Worm (Caenorhabditis elegans) whole organism, L1 larva: ENCODE results near the gene cpz-2.
A peak's percentile ranks its signal among the peaks of the same experiment; 100 is the strongest.

ENCODE experiments used
- C16A3.4 ChIP-seq: fragments of 150-350 bp; optimal IDR thresholded peaks from 2 replicates; lab custom pipeline; 2014; ENCODE audit warnings: missing biosample characterization, missing genetic modification characterization
- F16B12.6 ChIP-seq: fragments of 150-350 bp; optimal IDR thresholded peaks from 2 replicates; lab custom pipeline; 2014; ENCODE audit warnings: missing biosample characterization, missing genetic modification characterization
- aha-1 ChIP-seq: fragments of 150-350 bp; optimal IDR thresholded peaks from 2 replicates; lab custom pipeline; 2014; ENCODE audit warnings: missing biosample characterization, missing genetic modification characterization
- aly-2 ChIP-seq: fragments of 150-350 bp; optimal IDR thresholded peaks from 2 replicates; lab custom pipeline; 2014; ENCODE audit warnings: missing biosample characterization, missing genetic modification characterization
- blmp-1 ChIP-seq: fragments of 150-350 bp; optimal IDR thresholded peaks from 2 replicates; lab custom pipeline; 2014; ENCODE audit warnings: missing biosample characterization, missing genetic modification characterization
- ceh-63 ChIP-seq: fragments of 200-800 bp; sonication (Bioruptor generic); optimal IDR thresholded peaks from 2 replicates; lab custom pipeline; 2018; ENCODE audit warnings: mild to moderate bottlenecking, missing genetic modification characterization, missing compliant biosample characterization
- ceh-82 ChIP-seq, 3 experiments: fragments of 150-350 bp in 1 of 3; sonication (generic microtip) in 2 of 3; optimal IDR thresholded peaks; 2 replicates each; lab custom pipeline; 2014 to 2017; ENCODE audit warnings: missing biosample characterization in 3 of 3, missing genetic modification characterization in 3 of 3
- ceh-90 ChIP-seq: sonication (generic microtip); optimal IDR thresholded peaks from 2 replicates; lab custom pipeline; 2016; ENCODE audit warnings: missing genetic modification characterization, missing compliant biosample characterization
- ces-1 ChIP-seq: fragments of 150-350 bp; optimal IDR thresholded peaks from 2 replicates; lab custom pipeline; 2014; ENCODE audit warnings: missing biosample characterization, missing genetic modification reagents, missing genetic modification characterization
- dpl-1 ChIP-seq, 3 experiments: fragments of 150-350 bp in 2 of 3; sonication (generic microtip) in 1 of 3; optimal IDR thresholded peaks; 2 replicates each; lab custom pipeline; 2014 to 2017; ENCODE audit warnings: missing biosample characterization in 3 of 3, missing genetic modification characterization in 3 of 3, missing genetic modification reagents in 3 of 3
- dsc-1 ChIP-seq: sonication (generic microtip); optimal IDR thresholded peaks from 2 replicates; lab custom pipeline; 2016; ENCODE audit warnings: mild to moderate bottlenecking, missing genetic modification characterization, missing compliant biosample characterization
- efl-1 ChIP-seq, 4 experiments: fragments of 150-350 bp; optimal IDR thresholded peaks in 3 of 4; peaks in 1 of 4; 1 replicate in 1 of 4; 2 replicates in 3 of 4; lab custom pipeline; 2014; ENCODE audit warnings: missing biosample characterization in 2 of 4, missing genetic modification characterization in 2 of 4, missing genetic modification reagents in 2 of 4
- elt-2 ChIP-seq: sonication (generic microtip); optimal IDR thresholded peaks from 2 replicates; lab custom pipeline; 2016; ENCODE audit warnings: missing genetic modification characterization, mild to moderate bottlenecking, inconsistent platforms, missing compliant biosample characterization, missing genetic modification reagents
- elt-3 ChIP-seq, 6 experiments: fragments of 150-350 bp in 1 of 6; sonication (generic microtip); optimal IDR thresholded peaks; 2 replicates each; lab custom pipeline; 2017 to 2018; ENCODE audit warnings: missing biosample characterization in 6 of 6, missing genetic modification characterization in 6 of 6, inconsistent platforms in 1 of 6
- fkh-10 ChIP-seq: sonication (generic microtip); optimal IDR thresholded peaks from 2 replicates; lab custom pipeline; 2017; ENCODE audit warnings: missing biosample characterization, missing genetic modification reagents, missing genetic modification characterization
- fkh-4 ChIP-seq: sonication (generic microtip); optimal IDR thresholded peaks from 2 replicates; lab custom pipeline; 2016; ENCODE audit warnings: missing compliant biosample characterization, missing genetic modification characterization, borderline replicate concordance
- fos-1 ChIP-seq: fragments of 150-350 bp; optimal IDR thresholded peaks from 2 replicates; lab custom pipeline; 2014; ENCODE audit warnings: missing biosample characterization, missing genetic modification characterization
- grh-1 ChIP-seq: fragments of 200-800 bp; sonication (Bioruptor generic); IDR thresholded peaks from 2 replicates; pipeline ENCODE4 v1.3.6; 2022; ENCODE audit warnings: missing genetic modification reagents, missing genetic modification characterization, missing compliant biosample characterization
- hpl-2 ChIP-seq: fragments of 150-350 bp; optimal IDR thresholded peaks from 2 replicates; lab custom pipeline; 2014; ENCODE audit warnings: missing biosample characterization, missing genetic modification reagents, missing genetic modification characterization
- jun-1 ChIP-seq: fragments of 150-350 bp; optimal IDR thresholded peaks from 2 replicates; lab custom pipeline; 2014; ENCODE audit warnings: missing biosample characterization, missing genetic modification reagents, missing genetic modification characterization
- lin-13 ChIP-seq: fragments of 150-350 bp; optimal IDR thresholded peaks from 2 replicates; lab custom pipeline; 2014; ENCODE audit warnings: missing biosample characterization, missing genetic modification reagents, missing genetic modification characterization
- lin-14 ChIP-seq: fragments of 200-800 bp; sonication (Bioruptor generic); optimal IDR thresholded peaks from 2 replicates; lab custom pipeline; 2018; ENCODE audit warnings: mild to moderate bottlenecking, missing genetic modification characterization, moderate library complexity, missing compliant biosample characterization
- lin-35 ChIP-seq, 2 experiments: fragments of 150-350 bp; optimal IDR thresholded peaks; 2 replicates each; lab custom pipeline; 2014; ENCODE audit warnings: missing biosample characterization in 2 of 2, missing genetic modification characterization in 2 of 2, missing genetic modification reagents in 2 of 2
- lin-39 ChIP-seq: fragments of 150-350 bp; optimal IDR thresholded peaks from 2 replicates; lab custom pipeline; 2014; ENCODE audit warnings: missing biosample characterization, missing genetic modification reagents, missing genetic modification characterization
- lsy-2 ChIP-seq, 2 experiments: fragments of 150-350 bp; optimal IDR thresholded peaks; 2 replicates each; lab custom pipeline; 2014; ENCODE audit warnings: missing biosample characterization in 2 of 2, missing genetic modification characterization in 2 of 2
- mef-2 ChIP-seq: fragments of 150-350 bp; optimal IDR thresholded peaks from 2 replicates; lab custom pipeline; 2014; ENCODE audit warnings: missing biosample characterization, missing genetic modification characterization
- mep-1 ChIP-seq: fragments of 150-350 bp; optimal IDR thresholded peaks from 2 replicates; lab custom pipeline; 2014; ENCODE audit warnings: missing biosample characterization, missing genetic modification characterization
- nhr-11 ChIP-seq: fragments of 150-350 bp; optimal IDR thresholded peaks from 2 replicates; lab custom pipeline; 2014; ENCODE audit warnings: missing biosample characterization, missing genetic modification characterization
- nhr-12 ChIP-seq: sonication (generic microtip); optimal IDR thresholded peaks from 2 replicates; lab custom pipeline; 2017; ENCODE audit warnings: missing biosample characterization, missing genetic modification characterization
- nhr-20 ChIP-seq: sonication (generic microtip); optimal IDR thresholded peaks from 2 replicates; lab custom pipeline; 2016; ENCODE audit warnings: mild to moderate bottlenecking, missing genetic modification characterization, missing compliant biosample characterization
- nhr-47 ChIP-seq: sonication (generic microtip); optimal IDR thresholded peaks from 2 replicates; lab custom pipeline; 2016; ENCODE audit warnings: mild to moderate bottlenecking, missing genetic modification characterization, moderate library complexity, missing compliant biosample characterization
- nhr-71 ChIP-seq: sonication (generic microtip); optimal IDR thresholded peaks from 2 replicates; lab custom pipeline; 2016; ENCODE audit warnings: mild to moderate bottlenecking, missing genetic modification characterization, moderate library complexity, missing compliant biosample characterization
- nhr-76 ChIP-seq: sonication (generic microtip); optimal IDR thresholded peaks from 2 replicates; lab custom pipeline; 2017; ENCODE audit warnings: missing biosample characterization, missing genetic modification characterization
- nhr-85 ChIP-seq: sonication (generic microtip); peaks from one replicate; lab custom pipeline; 2016; ENCODE audit warnings: missing genetic modification characterization, inconsistent platforms, missing compliant biosample characterization
- nhr-90 ChIP-seq: sonication (generic microtip); optimal IDR thresholded peaks from 2 replicates; lab custom pipeline; 2016; ENCODE audit warnings: mild to moderate bottlenecking, missing genetic modification characterization, missing compliant biosample characterization; ENCODE audit not compliant: poor library complexity
- pag-3 ChIP-seq: sonication (generic microtip); optimal IDR thresholded peaks from 2 replicates; lab custom pipeline; 2017; ENCODE audit warnings: missing genetic modification characterization, mild to moderate bottlenecking, missing compliant biosample characterization, antibody characterized with exemption, borderline replicate concordance; ENCODE audit not compliant: insufficient read depth
- pax-3 ChIP-seq: fragments of 200-800 bp; sonication (Bioruptor generic); optimal IDR thresholded peaks from 2 replicates; lab custom pipeline; 2018; ENCODE audit warnings: mild to moderate bottlenecking, missing genetic modification characterization, moderate library complexity, missing compliant biosample characterization
- pqm-1 ChIP-seq: sonication (generic microtip); optimal IDR thresholded peaks from 3 replicates; lab custom pipeline; 2017; ENCODE audit warnings: missing biosample characterization, missing genetic modification characterization
- rnt-1 ChIP-seq: sonication (generic microtip); optimal IDR thresholded peaks from 2 replicates; lab custom pipeline; 2016; ENCODE audit warnings: mild to moderate bottlenecking, missing genetic modification characterization, moderate library complexity, missing compliant biosample characterization
- skn-1 ChIP-seq: fragments of 150-350 bp; optimal IDR thresholded peaks from 2 replicates; lab custom pipeline; 2014; ENCODE audit warnings: missing biosample characterization, missing genetic modification characterization
- snu-23 ChIP-seq: sonication (generic microtip); optimal IDR thresholded peaks from 2 replicates; lab custom pipeline; 2016; ENCODE audit warnings: missing genetic modification characterization, missing compliant biosample characterization
- sox-4 ChIP-seq: sonication (generic microtip); optimal IDR thresholded peaks from 2 replicates; lab custom pipeline; 2016; ENCODE audit warnings: missing genetic modification characterization, missing compliant biosample characterization
- swsn-7 ChIP-seq: sonication (generic microtip); optimal IDR thresholded peaks from 2 replicates; lab custom pipeline; 2016; ENCODE audit warnings: missing genetic modification characterization, missing compliant biosample characterization
- vab-15 ChIP-seq: sonication (generic microtip); optimal IDR thresholded peaks from 2 replicates; lab custom pipeline; 2017; ENCODE audit warnings: missing genotype, mild to moderate bottlenecking, missing genetic modification characterization, missing compliant biosample characterization
- zip-4 ChIP-seq: fragments of 200-800 bp; sonication (Bioruptor generic); optimal IDR thresholded peaks from 2 replicates; lab custom pipeline; 2018; ENCODE audit warnings: mild to moderate bottlenecking, missing genetic modification characterization, moderate library complexity, missing compliant biosample characterization

The cpz-2 gene

DNA sequence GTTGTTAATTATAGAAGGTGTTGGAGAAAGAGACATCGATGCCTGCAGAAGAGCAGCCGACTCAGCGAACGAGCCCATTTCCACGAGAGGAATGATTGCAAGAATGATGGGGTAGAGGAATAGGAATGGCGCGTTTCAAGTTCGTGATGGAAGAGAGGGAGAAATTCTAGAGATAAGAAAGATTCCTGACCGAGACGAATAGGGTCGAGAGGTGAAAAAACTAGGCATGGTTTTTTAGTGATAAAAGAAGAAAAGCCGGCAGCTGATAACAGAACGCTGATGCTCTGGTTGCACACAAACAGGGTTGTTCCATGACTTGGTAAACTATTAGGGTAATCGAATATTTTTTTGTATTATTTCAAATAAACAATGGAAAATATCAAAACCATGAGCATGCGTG is 8.2 kb upstream of the cpz-2 start:
- TF ChIP-seq blmp-1 (tag; lab: Kevin White, UChicago) (no peak), nhr-90 (tag; lab: Kevin White, UChicago) (peak; percentile 8), pax-3 (tag; lab: Kevin White, UChicago) (peak; percentile 32), efl-1 (optimal IDR thresholded peaks at IDR 0.05; lab: Kevin White, UChicago) (no peak), efl-1 (GFP tag; optimal IDR thresholded peaks at IDR 0.05 in 1 of 2; lab: Kevin White, UChicago) (peak in 1 of 2 experiments; percentile 91), lin-14 (GFP tag; lab: Kevin White, UChicago) (no peak), elt-2 (peak; percentile 61)

DNA sequence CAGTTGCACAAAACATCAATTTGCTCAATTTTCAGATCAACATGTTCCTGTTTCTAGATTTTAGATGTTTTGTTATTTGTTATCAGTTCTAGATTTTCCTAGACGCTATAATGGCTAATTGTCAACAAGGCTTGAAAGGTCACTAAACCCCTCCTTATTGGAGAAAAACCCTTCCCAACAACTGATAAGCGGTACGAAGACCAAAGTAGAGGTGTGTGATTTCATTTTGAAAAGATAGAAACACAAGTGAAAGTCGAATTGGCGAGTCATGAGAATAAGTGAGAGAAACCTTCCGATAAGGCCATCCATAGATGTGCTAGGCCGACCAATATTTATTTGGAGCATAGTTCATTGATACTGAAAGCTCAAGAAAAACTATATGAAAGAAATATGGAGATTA is 7.3 kb upstream of the cpz-2 start:
- TF ChIP-seq lin-39 (tag; lab: Kevin White, UChicago) (no peak), sox-4 (tag; lab: Kevin White, UChicago) (no peak), pax-3 (tag; lab: Kevin White, UChicago) (peak; percentile 20), nhr-20 (tag; lab: Kevin White, UChicago) (peak; percentile 50), ces-1 (GFP tag; lab: Kevin White, UChicago) (no peak), zip-4 (no peak), nhr-12 (no peak), nhr-85 (tag; lab: Kevin White, UChicago) (peak; percentile 72), mep-1 (no peak), fos-1 (tag; lab: Kevin White, UChicago) (no peak), nhr-71 (tag; lab: Kevin White, UChicago) (peak; percentile 54), aha-1 (tag; lab: Kevin White, UChicago) (no peak), lsy-2 (tag; optimal IDR thresholded peaks at IDR 0.05; lab: Kevin White, UChicago) (peak in 1 of 2 experiments; percentile 39), snu-23 (peak; percentile 4), elt-3 (tag; optimal IDR thresholded peaks at IDR 0.05; lab: Kevin White, UChicago) (peak in 4 of 6 experiments; percentile 18 to 68 (median 58)), jun-1 (tag; lab: Kevin White, UChicago) (peak; percentile 32), pqm-1 (tag; lab: Kevin White, UChicago) (peak; percentile 55), rnt-1 (tag; lab: Kevin White, UChicago) (no peak), ceh-63 (no peak), C16A3.4 (tag; lab: Kevin White, UChicago) (no peak), swsn-7 (no peak), nhr-90 (tag; lab: Kevin White, UChicago) (peak; percentile 52), blmp-1 (tag; lab: Kevin White, UChicago) (peak; percentile 97), dsc-1 (tag; lab: Kevin White, UChicago) (no peak), nhr-11 (no peak), lin-14 (GFP tag; lab: Kevin White, UChicago) (peak; percentile 54), elt-2 (peak; percentile 94), dpl-1 (GFP tag; optimal IDR thresholded peaks at IDR 0.05; lab: Kevin White, UChicago) (peak in 1 of 3 experiments; percentile 6), vab-15 (tag; lab: Kevin White, UChicago) (no peak), pag-3 (tag; lab: Kevin White, UChicago) (no peak), lin-35 (GFP tag; optimal IDR thresholded peaks at IDR 0.05; lab: Kevin White, UChicago) (peak in 1 of 2 experiments; percentile 47), efl-1 (optimal IDR thresholded peaks at IDR 0.05; lab: Kevin White, UChicago) (no peak), efl-1 (GFP tag; optimal IDR thresholded peaks at IDR 0.05 in 1 of 2; lab: Kevin White, UChicago) (peak in 1 of 2 experiments; percentile 83), skn-1 (tag; lab: Kevin White, UChicago) (no peak)
- TF ChIP-seq, all 84 proteins: peak for 16

DNA sequence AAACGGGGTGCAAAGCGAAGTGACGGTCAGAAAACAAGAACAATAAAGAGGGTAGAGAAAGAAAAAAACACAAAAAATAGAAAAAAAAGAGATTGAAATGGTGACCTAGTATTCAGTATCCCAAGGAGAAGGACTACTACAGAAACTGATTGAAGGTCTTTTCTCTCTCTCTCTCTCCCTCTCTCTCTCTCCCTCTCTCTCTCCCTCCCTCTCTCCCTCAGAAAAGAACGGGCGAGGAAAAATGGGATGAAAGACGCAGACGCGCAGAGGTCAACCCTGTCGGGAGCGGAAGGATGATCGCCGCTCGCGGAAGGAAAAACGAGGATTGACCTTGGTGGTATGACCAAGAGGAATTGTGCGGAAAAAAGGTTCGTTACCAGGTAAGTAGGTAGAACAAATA is 6.5 kb upstream of the cpz-2 start:
- TF ChIP-seq aly-2 = no peak
- TF ChIP-seq snu-23 = peak; percentile 31
- no peak for TF ChIP-seq mef-2
- no peak for TF ChIP-seq hpl-2
- TF ChIP-seq dpl-1 (GFP tag; optimal IDR thresholded peaks at IDR 0.05; lab: Kevin White, UChicago) = peak in 1 of 3 experiments; percentile 34
- peak in 2 of 3 experiments; percentile 13 to 26 for TF ChIP-seq ceh-82 (tag; optimal IDR thresholded peaks at IDR 0.05; lab: Kevin White, UChicago)
- peak; percentile 18 for TF ChIP-seq nhr-47 (tag; lab: Kevin White, UChicago)
- no peak for TF ChIP-seq fkh-10
- TF ChIP-seq nhr-85 (tag; lab: Kevin White, UChicago) = peak; percentile 97
- no peak for TF ChIP-seq ceh-90
- TF ChIP-seq efl-1 (optimal IDR thresholded peaks at IDR 0.05; lab: Kevin White, UChicago) = peak; percentile 19 to 32
- TF ChIP-seq efl-1 (GFP tag; optimal IDR thresholded peaks at IDR 0.05 in 1 of 2; lab: Kevin White, UChicago) = peak in 1 of 2 experiments; percentile 50
- peak; percentile 31 to 61 for TF ChIP-seq lsy-2 (tag; optimal IDR thresholded peaks at IDR 0.05; lab: Kevin White, UChicago)
- TF ChIP-seq nhr-90 (tag; lab: Kevin White, UChicago) = peak; percentile 45
- TF ChIP-seq fkh-4 (tag; lab: Kevin White, UChicago) = no peak
- no peak for TF ChIP-seq pag-3 (tag; lab: Kevin White, UChicago)
- TF ChIP-seq F16B12.6 (tag; lab: Kevin White, UChicago) = no peak
- TF ChIP-seq lin-35 (GFP tag; optimal IDR thresholded peaks at IDR 0.05; lab: Kevin White, UChicago) = peak; percentile 17 to 24
- TF ChIP-seq rnt-1 (tag; lab: Kevin White, UChicago) = peak; percentile 48
- peak; percentile 14 for TF ChIP-seq lin-13 (GFP tag; lab: Kevin White, UChicago)
- TF ChIP-seq nhr-76 (tag; lab: Kevin White, UChicago) = no peak
- TF ChIP-seq ces-1 (GFP tag; lab: Kevin White, UChicago) = no peak
- peak; percentile 94 for TF ChIP-seq grh-1
- TF ChIP-seq blmp-1 (tag; lab: Kevin White, UChicago) = peak; percentile 82
